Worm (Caenorhabditis elegans) whole organism, early embryonic: Measurements from ENCODE around the gene F53F8.4.

ENCODE experiments used
- F13C5.2 ChIP-seq: sonication (generic microtip); optimal IDR thresholded peaks from 2 replicates; lab custom pipeline; 2017; ENCODE audit warnings: mild to moderate bottlenecking, missing genetic modification characterization, inconsistent platforms, missing compliant biosample characterization
- aly-1 ChIP-seq: sonication (generic microtip); optimal IDR thresholded peaks from 2 replicates; lab custom pipeline; 2016; ENCODE audit warnings: missing genetic modification characterization, missing compliant biosample characterization
- ama-1 ChIP-seq: fragments of 150-350 bp; optimal IDR thresholded peaks from 2 replicates; lab custom pipeline; 2014
- ceh-36 ChIP-seq: sonication (generic microtip); optimal IDR thresholded peaks from 2 replicates; lab custom pipeline; 2016; ENCODE audit warnings: missing genetic modification characterization, inconsistent platforms, missing compliant biosample characterization
- ets-7 ChIP-seq: sonication (generic microtip); optimal IDR thresholded peaks from 2 replicates; lab custom pipeline; 2016; ENCODE audit warnings: missing genotype, missing genetic modification characterization, missing compliant biosample characterization
- flt-1 ChIP-seq: fragments of 200-800 bp; sonication (Bioruptor generic); IDR thresholded peaks from 2 replicates; pipeline ENCODE4 v1.3.6; 2022; ENCODE audit warnings: missing genetic modification characterization, missing compliant biosample characterization
- hmg-4 ChIP-seq: fragments of 200-800 bp; sonication (Bioruptor generic); optimal IDR thresholded peaks from 2 replicates; lab custom pipeline; 2018; ENCODE audit warnings: mild to moderate bottlenecking, missing genetic modification characterization, missing compliant biosample characterization
- hnd-1 ChIP-seq: sonication (generic microtip); optimal IDR thresholded peaks from 2 replicates; lab custom pipeline; 2016; ENCODE audit warnings: missing genetic modification characterization, missing compliant biosample characterization
- scrt-1 ChIP-seq: fragments of 200-800 bp; sonication (Bioruptor generic); IDR thresholded peaks from 2 replicates; pipeline ENCODE4 v1.3.6; 2022; ENCODE audit warnings: missing genetic modification characterization, missing compliant biosample characterization
- sea-1 ChIP-seq: fragments of 200-800 bp; sonication (Bioruptor generic); conservative IDR thresholded peaks from 2 replicates; pipeline ENCODE4 v1.3.6; 2022; ENCODE audit warnings: missing genetic modification characterization, missing compliant biosample characterization
- tbx-37 ChIP-seq: fragments of 200-800 bp; sonication (Bioruptor generic); conservative IDR thresholded peaks from 2 replicates; pipeline ENCODE4 v1.3.6; 2022; ENCODE audit warnings: missing genetic modification reagents, missing genetic modification characterization, missing compliant biosample characterization

- TF ChIP-seq sea-1 (GFP tag; lab: Robert Waterston, UW) = no peak
- no peak for TF ChIP-seq ets-7 (tag; lab: Kevin White, UChicago)
- no peak for TF ChIP-seq tbx-37
- TF ChIP-seq F13C5.2 (tag; lab: Kevin White, UChicago) = no peak
- TF ChIP-seq flt-1 = no peak
- TF ChIP-seq hnd-1 (tag; lab: Kevin White, UChicago) = no peak
- TF ChIP-seq aly-1 = no peak
- no peak for TF ChIP-seq ama-1
- TF ChIP-seq scrt-1 (GFP tag; lab: Robert Waterston, UW) = no peak
- no peak for TF ChIP-seq ceh-36 (tag; lab: Kevin White, UChicago)
- TF ChIP-seq hmg-4 = no peak
These were observed 43.2 kb upstream of the F53F8.4 start, which contains the start of gene srxa-6 for ce11 chrV:20734658-20735057.
